Worm (Caenorhabditis elegans) whole organism, L1 larva: ENCODE data around the gene F14F9.8.

Experiments
- aha-1 ChIP-seq: fragments of 150-350 bp; optimal IDR thresholded peaks from 2 replicates; lab custom pipeline; 2014; ENCODE audit warnings: missing biosample characterization, missing genetic modification characterization
- ama-1 ChIP-seq: fragments of 150-350 bp; optimal IDR thresholded peaks from 2 replicates; lab custom pipeline; 2014
- ceh-82 ChIP-seq, 3 experiments: fragments of 150-350 bp in 1 of 3; sonication (generic microtip) in 2 of 3; optimal IDR thresholded peaks; 2 replicates each; lab custom pipeline; 2014 to 2017; ENCODE audit warnings: missing biosample characterization in 3 of 3, missing genetic modification characterization in 3 of 3
- efl-3 ChIP-seq: fragments of 200-800 bp; sonication (Bioruptor generic); optimal IDR thresholded peaks from 2 replicates; lab custom pipeline; 2018; ENCODE audit warnings: mild to moderate bottlenecking, missing genetic modification characterization, missing compliant biosample characterization
- egl-27 ChIP-seq, 2 experiments: fragments of 150-350 bp in 1 of 2; sonication (generic microtip); optimal IDR thresholded peaks; 3 replicates each; lab custom pipeline; 2017 to 2018; ENCODE audit warnings: missing biosample characterization in 2 of 2, missing genetic modification characterization in 2 of 2, missing genetic modification reagents in 2 of 2
- nhr-11 ChIP-seq: fragments of 150-350 bp; optimal IDR thresholded peaks from 2 replicates; lab custom pipeline; 2014; ENCODE audit warnings: missing biosample characterization, missing genetic modification characterization
- nhr-20 ChIP-seq: sonication (generic microtip); optimal IDR thresholded peaks from 2 replicates; lab custom pipeline; 2016; ENCODE audit warnings: mild to moderate bottlenecking, missing genetic modification characterization, missing compliant biosample characterization
- pag-3 ChIP-seq: sonication (generic microtip); optimal IDR thresholded peaks from 2 replicates; lab custom pipeline; 2017; ENCODE audit warnings: missing genetic modification characterization, mild to moderate bottlenecking, missing compliant biosample characterization, antibody characterized with exemption, borderline replicate concordance; ENCODE audit not compliant: insufficient read depth
- rnt-1 ChIP-seq: sonication (generic microtip); optimal IDR thresholded peaks from 2 replicates; lab custom pipeline; 2016; ENCODE audit warnings: mild to moderate bottlenecking, missing genetic modification characterization, moderate library complexity, missing compliant biosample characterization

ce11 chrV:5089497-5090134 is 40.5 kb upstream of the F14F9.8 start, which contains the start of gene glb-32:
- TF ChIP-seq nhr-20 (tag; lab: Kevin White, UChicago), result no peak
- no peak for TF ChIP-seq ama-1
- no peak for TF ChIP-seq efl-3
- TF ChIP-seq ceh-82 (tag; optimal IDR thresholded peaks at IDR 0.05; lab: Kevin White, UChicago), result no peak
- TF ChIP-seq egl-27 (tag; optimal IDR thresholded peaks at IDR 0.05; lab: Kevin White, UChicago), result no peak
- TF ChIP-seq aha-1, result no peak
- TF ChIP-seq rnt-1 (tag; lab: Kevin White, UChicago), result no peak
- TF ChIP-seq nhr-11 (tag; lab: Kevin White, UChicago), result no peak
- no peak for TF ChIP-seq pag-3 (tag; lab: Kevin White, UChicago)
